Worm (Caenorhabditis elegans) whole organism, midembryonic: ENCODE data around the gene M02B1.4.

Experiments used
- T22C8.4 ChIP-seq: fragments of 200-800 bp; sonication (Bioruptor generic); IDR thresholded peaks from 2 replicates; pipeline ENCODE4 v1.3.6; 2022; ENCODE audit warnings: missing genetic modification characterization, missing compliant biosample characterization
- cog-1 ChIP-seq: sonication (generic microtip); optimal IDR thresholded peaks from 2 replicates; lab custom pipeline; 2016; ENCODE audit warnings: missing genetic modification characterization, missing compliant biosample characterization
- flt-1 ChIP-seq: fragments of 200-800 bp; sonication (Bioruptor generic); IDR thresholded peaks from 2 replicates; pipeline ENCODE4 v1.3.6; 2022; ENCODE audit warnings: missing genetic modification characterization, missing compliant biosample characterization
- klf-2 ChIP-seq: fragments of 200-800 bp; sonication (Bioruptor generic); conservative IDR thresholded peaks from 2 replicates; pipeline ENCODE4 v1.3.6; 2022; ENCODE audit warnings: missing genetic modification reagents, missing genetic modification characterization, missing compliant biosample characterization
- med-1 ChIP-seq: sonication (generic microtip); optimal IDR thresholded peaks from 2 replicates; lab custom pipeline; 2017; ENCODE audit warnings: missing genetic modification characterization, mild to moderate bottlenecking, missing compliant biosample characterization, antibody characterized with exemption, missing genetic modification reagents; ENCODE audit not compliant: insufficient read depth
- ref-1 ChIP-seq: fragments of 200-800 bp; sonication (Bioruptor generic); conservative IDR thresholded peaks from 2 replicates; pipeline ENCODE4 v1.3.6; 2022; ENCODE audit warnings: missing genetic modification reagents, missing genetic modification characterization, missing compliant biosample characterization
- tab-1 ChIP-seq: fragments of 200-800 bp; sonication (Bioruptor generic); IDR thresholded peaks from 2 replicates; pipeline ENCODE4 v1.3.6; 2022; ENCODE audit warnings: missing genetic modification characterization, missing compliant biosample characterization
- ztf-23 ChIP-seq: fragments of 200-800 bp; sonication (Bioruptor generic); IDR thresholded peaks from 2 replicates; pipeline ENCODE4 v1.3.6; 2022; ENCODE audit warnings: missing genetic modification reagents, missing genetic modification characterization, missing compliant biosample characterization
- ztf-29 ChIP-seq: fragments of 200-800 bp; sonication (Bioruptor generic); IDR thresholded peaks from 2 replicates; pipeline ENCODE4 v1.3.6; 2022; ENCODE audit warnings: missing genetic modification reagents, missing genetic modification characterization, missing compliant biosample characterization

Gene M02B1.4

ce11 chrIV:12825304-12825703, at the start of gene M02B1.4:
TSS of gene M02B1.4 (minus strand) at chrIV:12825312.
- TF ChIP-seq T22C8.4 (GFP tag; lab: Robert Waterston, UW) (no peak), cog-1 (tag; lab: Kevin White, UChicago) (no peak)

- no peak for TF ChIP-seq ztf-23 (GFP tag; lab: Robert Waterston, UW)
- TF ChIP-seq T22C8.4 (GFP tag; lab: Robert Waterston, UW), result no peak
- TF ChIP-seq tab-1, result no peak
- TF ChIP-seq med-1, result no peak
- no peak for TF ChIP-seq klf-2
- TF ChIP-seq cog-1 (tag; lab: Kevin White, UChicago), result no peak
- no peak for TF ChIP-seq ztf-29 (GFP tag; lab: Robert Waterston, UW)
- no peak for TF ChIP-seq ref-1
- TF ChIP-seq flt-1 (GFP tag; lab: Robert Waterston, UW), result no peak
These were observed 46.4 kb upstream of the M02B1.4 start, which contains the start of gene clec-187 for ce11 chrIV:12871445-12871947. TSS of gene clec-187 (minus strand) at chrIV:12871495.

ce11 chrIV:12870315-12870714, 45.2 kb upstream of the M02B1.4 start:
- TF ChIP-seq ztf-23 (GFP tag; lab: Robert Waterston, UW) (no peak), ztf-29 (GFP tag; lab: Robert Waterston, UW) (no peak), tab-1 (no peak), klf-2 (no peak)

ce11 chrIV:12869812-12870211, 44.7 kb upstream of the M02B1.4 start:
- TF ChIP-seq klf-2, result no peak
- no peak for TF ChIP-seq tab-1
- no peak for TF ChIP-seq flt-1 (GFP tag; lab: Robert Waterston, UW)
- TF ChIP-seq cog-1 (tag; lab: Kevin White, UChicago), result no peak
- no peak for TF ChIP-seq ref-1
- TF ChIP-seq ztf-29 (GFP tag; lab: Robert Waterston, UW), result no peak
- no peak for TF ChIP-seq T22C8.4 (GFP tag; lab: Robert Waterston, UW)
- TF ChIP-seq ztf-23 (GFP tag; lab: Robert Waterston, UW), result no peak
- no peak for TF ChIP-seq med-1

- TF ChIP-seq klf-2 (no peak), ztf-29 (GFP tag; lab: Robert Waterston, UW) (no peak), tab-1 (no peak), cog-1 (tag; lab: Kevin White, UChicago) (no peak), ref-1 (no peak), ztf-23 (GFP tag; lab: Robert Waterston, UW) (no peak)
These were observed 44.3 kb upstream of the M02B1.4 start for ce11 chrIV:12869383-12869782.

- TF ChIP-seq med-1 (no peak), klf-2 (no peak), tab-1 (no peak), ztf-29 (GFP tag; lab: Robert Waterston, UW) (no peak)
These were observed 40.8 kb upstream of the M02B1.4 start, which contains the start of gene clec-186 for ce11 chrIV:12865884-12866283. TSS of gene clec-186 (plus strand) at chrIV:12866109.

ce11 chrIV:12859797-12860196, 34.7 kb upstream of the M02B1.4 start, which contains the start of gene gcy-18:
TSS of gene gcy-18 (plus strand) at chrIV:12860097.
- no peak for TF ChIP-seq flt-1 (GFP tag; lab: Robert Waterston, UW)
- TF ChIP-seq T22C8.4 (GFP tag; lab: Robert Waterston, UW), result no peak
- TF ChIP-seq tab-1, result no peak
- no peak for TF ChIP-seq ztf-29 (GFP tag; lab: Robert Waterston, UW)
- TF ChIP-seq klf-2, result no peak
- TF ChIP-seq ref-1, result no peak
- TF ChIP-seq ztf-23 (GFP tag; lab: Robert Waterston, UW), result no peak
- no peak for TF ChIP-seq med-1
- TF ChIP-seq cog-1 (tag; lab: Kevin White, UChicago), result no peak

ce11 chrIV:12855248-12855647, 30.1 kb upstream of the M02B1.4 start, which contains the start of gene nstp-5:
TSS of gene nstp-5 (plus strand) at chrIV:12855548.
- TF ChIP-seq tab-1 (no peak), ref-1 (no peak), flt-1 (GFP tag; lab: Robert Waterston, UW) (no peak), ztf-29 (GFP tag; lab: Robert Waterston, UW) (no peak), med-1 (no peak), ztf-23 (GFP tag; lab: Robert Waterston, UW) (no peak), T22C8.4 (GFP tag; lab: Robert Waterston, UW) (no peak), klf-2 (no peak), cog-1 (tag; lab: Kevin White, UChicago) (no peak)

- TF ChIP-seq flt-1 (GFP tag; lab: Robert Waterston, UW) (no peak), klf-2 (no peak), ztf-23 (GFP tag; lab: Robert Waterston, UW) (no peak), tab-1 (no peak), ref-1 (no peak), cog-1 (tag; lab: Kevin White, UChicago) (no peak), T22C8.4 (GFP tag; lab: Robert Waterston, UW) (no peak), med-1 (no peak), ztf-29 (GFP tag; lab: Robert Waterston, UW) (no peak)
These were observed 29.4 kb upstream of the M02B1.4 start for ce11 chrIV:12854372-12855114.

- TF ChIP-seq ztf-29 (GFP tag; lab: Robert Waterston, UW), result no peak
- no peak for TF ChIP-seq T22C8.4 (GFP tag; lab: Robert Waterston, UW)
- no peak for TF ChIP-seq klf-2
- TF ChIP-seq med-1, result no peak
- no peak for TF ChIP-seq tab-1
- TF ChIP-seq cog-1 (tag; lab: Kevin White, UChicago), result no peak
- no peak for TF ChIP-seq flt-1 (GFP tag; lab: Robert Waterston, UW)
- no peak for TF ChIP-seq ztf-23 (GFP tag; lab: Robert Waterston, UW)
- TF ChIP-seq ref-1, result no peak
These were observed 24.0 kb upstream of the M02B1.4 start, which contains the start of gene srf-3 for ce11 chrIV:12849030-12849560. TSS of gene srf-3 (plus strand) at chrIV:12849510.
